Fruit fly (Drosophila melanogaster) whole organism, adult: ENCODE data around the gene p23.

Experiments used
- CG1620 ChIP-seq: fragments of 200-800 bp; sonication (Bioruptor generic); optimal IDR thresholded peaks from 2 replicates; lab custom pipeline; 2016; ENCODE audit warnings: missing biosample characterization, missing genetic modification characterization
- CG5204 ChIP-seq: fragments of 200-800 bp; sonication (Bioruptor generic); optimal IDR thresholded peaks from 2 replicates; lab custom pipeline; 2016; ENCODE audit warnings: missing biosample characterization, missing genetic modification characterization
- CG7045 ChIP-seq: fragments of 200-800 bp; sonication (Bioruptor generic); optimal IDR thresholded peaks from 2 replicates; lab custom pipeline; 2017; ENCODE audit warnings: missing biosample characterization, mild to moderate bottlenecking, missing genetic modification characterization
- Clk ChIP-seq: fragments of 200-800 bp; sonication (Bioruptor generic); optimal IDR thresholded peaks from 2 replicates; lab custom pipeline; 2017; ENCODE audit warnings: missing biosample characterization, missing genetic modification characterization
- Crg-1 ChIP-seq: fragments of 200-800 bp; sonication (Bioruptor generic); optimal IDR thresholded peaks from 2 replicates; lab custom pipeline; 2016; ENCODE audit warnings: missing biosample characterization, missing genetic modification characterization
- Mnt ChIP-seq: fragments of 200-800 bp; sonication (Bioruptor generic); optimal IDR thresholded peaks from 2 replicates; lab custom pipeline; 2016; ENCODE audit warnings: missing biosample characterization, mild to moderate bottlenecking, missing genetic modification characterization
- bab1 ChIP-seq: fragments of 200-800 bp; sonication (Bioruptor generic); optimal IDR thresholded peaks from 3 replicates; lab custom pipeline; 2019; ENCODE audit warnings: missing biosample characterization, mild to moderate bottlenecking, missing genetic modification characterization, moderate library complexity
- cic ChIP-seq: fragments of 200-800 bp; sonication (Bioruptor generic); optimal IDR thresholded peaks from 2 replicates; lab custom pipeline; 2017; ENCODE audit warnings: missing biosample characterization, mild to moderate bottlenecking, missing genetic modification characterization, moderate library complexity
- kay ChIP-seq: fragments of 200-800 bp; sonication (Bioruptor generic); peaks from one replicate; lab custom pipeline; 2016; ENCODE audit warnings: missing biosample characterization, missing genetic modification characterization, borderline replicate concordance

DNA sequence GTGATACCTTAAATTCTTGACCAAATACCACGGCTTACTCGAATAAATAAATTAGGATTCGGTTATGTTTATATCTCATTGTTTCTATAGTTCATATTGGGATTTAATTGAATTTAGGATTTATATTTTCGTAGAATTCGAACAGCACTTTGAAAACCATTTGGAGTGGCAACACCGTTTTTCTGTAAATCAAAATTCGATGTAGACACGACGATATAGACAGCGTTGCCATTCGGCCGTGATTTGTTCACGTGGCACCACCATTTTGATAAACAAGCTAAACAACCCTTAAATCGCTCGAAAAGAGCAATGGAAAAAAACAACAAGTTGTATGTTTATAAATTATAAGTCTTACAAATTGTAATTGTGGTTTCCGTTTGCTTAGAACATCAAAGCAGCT is 49.1 kb upstream of the p23 start:
- TF ChIP-seq CG7045 (GFP tag; lab: Kevin White, UChicago): no peak
- TF ChIP-seq kay (GFP tag; lab: Kevin White, UChicago): no peak
- TF ChIP-seq Mnt (GFP tag; lab: Kevin White, UChicago): peak; percentile 88
- no peak for TF ChIP-seq Crg-1 (GFP tag; lab: Kevin White, UChicago)
- TF ChIP-seq CG5204 (GFP tag; lab: Kevin White, UChicago): no peak
- TF ChIP-seq CG1620 (GFP tag; lab: Kevin White, UChicago): no peak
- TF ChIP-seq Clk (GFP tag; lab: Kevin White, UChicago): no peak
- peak; percentile 4 for TF ChIP-seq bab1 (GFP tag; lab: Kevin White, UChicago)
- TF ChIP-seq cic (GFP tag; lab: Kevin White, UChicago): no peak
